Worm (Caenorhabditis elegans) whole organism, L1 larva: ENCODE data around the gene T28A11.20.

Experiments
- C16A3.4 ChIP-seq: fragments of 150-350 bp; optimal IDR thresholded peaks from 2 replicates; lab custom pipeline; 2014; ENCODE audit warnings: missing biosample characterization, missing genetic modification characterization
- F16B12.6 ChIP-seq: fragments of 150-350 bp; optimal IDR thresholded peaks from 2 replicates; lab custom pipeline; 2014; ENCODE audit warnings: missing biosample characterization, missing genetic modification characterization
- Y116A8C.19 ChIP-seq: sonication (generic microtip); optimal IDR thresholded peaks from 2 replicates; lab custom pipeline; 2016; ENCODE audit warnings: missing compliant biosample characterization, missing genetic modification characterization, borderline replicate concordance
- aha-1 ChIP-seq: fragments of 150-350 bp; optimal IDR thresholded peaks from 2 replicates; lab custom pipeline; 2014; ENCODE audit warnings: missing biosample characterization, missing genetic modification characterization
- ceh-8 ChIP-seq: fragments of 200-800 bp; sonication (Bioruptor generic); optimal IDR thresholded peaks from 2 replicates; lab custom pipeline; 2018; ENCODE audit warnings: mild to moderate bottlenecking, missing genetic modification characterization, moderate library complexity, missing compliant biosample characterization
- ceh-88 ChIP-seq: fragments of 200-800 bp; sonication (Bioruptor generic); IDR thresholded peaks from 2 replicates; pipeline ENCODE4 v1.3.6; 2022; ENCODE audit warnings: missing genetic modification characterization, missing compliant biosample characterization
- ceh-90 ChIP-seq: sonication (generic microtip); optimal IDR thresholded peaks from 2 replicates; lab custom pipeline; 2016; ENCODE audit warnings: missing genetic modification characterization, missing compliant biosample characterization
- ces-1 ChIP-seq: fragments of 150-350 bp; optimal IDR thresholded peaks from 2 replicates; lab custom pipeline; 2014; ENCODE audit warnings: missing biosample characterization, missing genetic modification reagents, missing genetic modification characterization
- dpl-1 ChIP-seq, 3 experiments: fragments of 150-350 bp in 2 of 3; sonication (generic microtip) in 1 of 3; optimal IDR thresholded peaks; 2 replicates each; lab custom pipeline; 2014 to 2017; ENCODE audit warnings: missing biosample characterization in 3 of 3, missing genetic modification characterization in 3 of 3, missing genetic modification reagents in 3 of 3
- efl-1 ChIP-seq, 4 experiments: fragments of 150-350 bp; optimal IDR thresholded peaks in 3 of 4; peaks in 1 of 4; 1 replicate in 1 of 4; 2 replicates in 3 of 4; lab custom pipeline; 2014; ENCODE audit warnings: missing biosample characterization in 2 of 4, missing genetic modification characterization in 2 of 4, missing genetic modification reagents in 2 of 4
- egl-27 ChIP-seq, 2 experiments: fragments of 150-350 bp in 1 of 2; sonication (generic microtip); optimal IDR thresholded peaks; 3 replicates each; lab custom pipeline; 2017 to 2018; ENCODE audit warnings: missing biosample characterization in 2 of 2, missing genetic modification characterization in 2 of 2, missing genetic modification reagents in 2 of 2
- elt-3 ChIP-seq, 6 experiments: fragments of 150-350 bp in 1 of 6; sonication (generic microtip); optimal IDR thresholded peaks; 2 replicates each; lab custom pipeline; 2017 to 2018; ENCODE audit warnings: missing biosample characterization in 6 of 6, missing genetic modification characterization in 6 of 6, inconsistent platforms in 1 of 6
- fkh-4 ChIP-seq: sonication (generic microtip); optimal IDR thresholded peaks from 2 replicates; lab custom pipeline; 2016; ENCODE audit warnings: missing compliant biosample characterization, missing genetic modification characterization, borderline replicate concordance
- fkh-8 ChIP-seq: sonication (generic microtip); optimal IDR thresholded peaks from 2 replicates; lab custom pipeline; 2016; ENCODE audit warnings: mild to moderate bottlenecking, missing genetic modification characterization, missing compliant biosample characterization
- fos-1 ChIP-seq: fragments of 150-350 bp; optimal IDR thresholded peaks from 2 replicates; lab custom pipeline; 2014; ENCODE audit warnings: missing biosample characterization, missing genetic modification characterization
- grh-1 ChIP-seq: fragments of 200-800 bp; sonication (Bioruptor generic); IDR thresholded peaks from 2 replicates; pipeline ENCODE4 v1.3.6; 2022; ENCODE audit warnings: missing genetic modification reagents, missing genetic modification characterization, missing compliant biosample characterization
- hlh-17 ChIP-seq: fragments of 200-800 bp; sonication (Bioruptor generic); optimal IDR thresholded peaks from 2 replicates; lab custom pipeline; 2018; ENCODE audit warnings: missing genetic modification characterization, mild to moderate bottlenecking, missing compliant biosample characterization, moderate library complexity, borderline replicate concordance
- irx-1 ChIP-seq: sonication (generic microtip); optimal IDR thresholded peaks from 2 replicates; lab custom pipeline; 2016; ENCODE audit warnings: missing genetic modification characterization, missing compliant biosample characterization
- isw-1 ChIP-seq: fragments of 200-800 bp; sonication (Bioruptor generic); IDR thresholded peaks from 2 replicates; pipeline ENCODE4 v1.3.6; 2022; ENCODE audit warnings: missing genetic modification characterization, missing compliant biosample characterization
- lin-13 ChIP-seq: fragments of 150-350 bp; optimal IDR thresholded peaks from 2 replicates; lab custom pipeline; 2014; ENCODE audit warnings: missing biosample characterization, missing genetic modification reagents, missing genetic modification characterization
- lin-14 ChIP-seq: fragments of 200-800 bp; sonication (Bioruptor generic); optimal IDR thresholded peaks from 2 replicates; lab custom pipeline; 2018; ENCODE audit warnings: mild to moderate bottlenecking, missing genetic modification characterization, moderate library complexity, missing compliant biosample characterization
- lir-3 ChIP-seq: sonication (generic microtip); optimal IDR thresholded peaks from 2 replicates; lab custom pipeline; 2016; ENCODE audit warnings: mild to moderate bottlenecking, missing genetic modification characterization, moderate library complexity, missing compliant biosample characterization; ENCODE audit not compliant: poor library complexity
- lsy-2 ChIP-seq, 2 experiments: fragments of 150-350 bp; optimal IDR thresholded peaks; 2 replicates each; lab custom pipeline; 2014; ENCODE audit warnings: missing biosample characterization in 2 of 2, missing genetic modification characterization in 2 of 2
- mab-9 ChIP-seq: fragments of 200-800 bp; sonication (Bioruptor generic); IDR thresholded peaks from 2 replicates; pipeline ENCODE4 v1.3.6; 2022; ENCODE audit warnings: missing genetic modification reagents, missing genetic modification characterization, missing compliant biosample characterization
- mef-2 ChIP-seq: fragments of 150-350 bp; optimal IDR thresholded peaks from 2 replicates; lab custom pipeline; 2014; ENCODE audit warnings: missing biosample characterization, missing genetic modification characterization
- mep-1 ChIP-seq: fragments of 150-350 bp; optimal IDR thresholded peaks from 2 replicates; lab custom pipeline; 2014; ENCODE audit warnings: missing biosample characterization, missing genetic modification characterization
- nhr-11 ChIP-seq: fragments of 150-350 bp; optimal IDR thresholded peaks from 2 replicates; lab custom pipeline; 2014; ENCODE audit warnings: missing biosample characterization, missing genetic modification characterization
- nhr-12 ChIP-seq: sonication (generic microtip); optimal IDR thresholded peaks from 2 replicates; lab custom pipeline; 2017; ENCODE audit warnings: missing biosample characterization, missing genetic modification characterization
- nhr-19 ChIP-seq: fragments of 200-800 bp; sonication (Bioruptor generic); conservative IDR thresholded peaks from 2 replicates; pipeline ENCODE4 v1.3.6; 2022; ENCODE audit warnings: missing genetic modification characterization, missing compliant biosample characterization
- nhr-20 ChIP-seq: sonication (generic microtip); optimal IDR thresholded peaks from 2 replicates; lab custom pipeline; 2016; ENCODE audit warnings: mild to moderate bottlenecking, missing genetic modification characterization, missing compliant biosample characterization
- nhr-47 ChIP-seq: sonication (generic microtip); optimal IDR thresholded peaks from 2 replicates; lab custom pipeline; 2016; ENCODE audit warnings: mild to moderate bottlenecking, missing genetic modification characterization, moderate library complexity, missing compliant biosample characterization
- nhr-71 ChIP-seq: sonication (generic microtip); optimal IDR thresholded peaks from 2 replicates; lab custom pipeline; 2016; ENCODE audit warnings: mild to moderate bottlenecking, missing genetic modification characterization, moderate library complexity, missing compliant biosample characterization
- nhr-76 ChIP-seq: sonication (generic microtip); optimal IDR thresholded peaks from 2 replicates; lab custom pipeline; 2017; ENCODE audit warnings: missing biosample characterization, missing genetic modification characterization
- nhr-84 ChIP-seq: sonication (generic microtip); optimal IDR thresholded peaks from 2 replicates; lab custom pipeline; 2017; ENCODE audit warnings: missing biosample characterization, missing genetic modification characterization
- nhr-85 ChIP-seq: sonication (generic microtip); peaks from one replicate; lab custom pipeline; 2016; ENCODE audit warnings: missing genetic modification characterization, inconsistent platforms, missing compliant biosample characterization
- nhr-90 ChIP-seq: sonication (generic microtip); optimal IDR thresholded peaks from 2 replicates; lab custom pipeline; 2016; ENCODE audit warnings: mild to moderate bottlenecking, missing genetic modification characterization, missing compliant biosample characterization; ENCODE audit not compliant: poor library complexity
- rnt-1 ChIP-seq: sonication (generic microtip); optimal IDR thresholded peaks from 2 replicates; lab custom pipeline; 2016; ENCODE audit warnings: mild to moderate bottlenecking, missing genetic modification characterization, moderate library complexity, missing compliant biosample characterization
- skn-1 ChIP-seq: fragments of 150-350 bp; optimal IDR thresholded peaks from 2 replicates; lab custom pipeline; 2014; ENCODE audit warnings: missing biosample characterization, missing genetic modification characterization
- snu-23 ChIP-seq: sonication (generic microtip); optimal IDR thresholded peaks from 2 replicates; lab custom pipeline; 2016; ENCODE audit warnings: missing genetic modification characterization, missing compliant biosample characterization
- sox-4 ChIP-seq: sonication (generic microtip); optimal IDR thresholded peaks from 2 replicates; lab custom pipeline; 2016; ENCODE audit warnings: missing genetic modification characterization, missing compliant biosample characterization
- sptf-1 ChIP-seq: fragments of 150-350 bp; optimal IDR thresholded peaks from 2 replicates; lab custom pipeline; 2014; ENCODE audit warnings: missing biosample characterization, missing genetic modification characterization
- sup-37 ChIP-seq: fragments of 200-800 bp; sonication (Bioruptor generic); optimal IDR thresholded peaks from 2 replicates; lab custom pipeline; 2018; ENCODE audit warnings: mild to moderate bottlenecking, missing genetic modification characterization, missing compliant biosample characterization
- swsn-7 ChIP-seq: sonication (generic microtip); optimal IDR thresholded peaks from 2 replicates; lab custom pipeline; 2016; ENCODE audit warnings: missing genetic modification characterization, missing compliant biosample characterization
- tbx-2 ChIP-seq: sonication (generic microtip); optimal IDR thresholded peaks from 2 replicates; lab custom pipeline; 2016; ENCODE audit warnings: missing genetic modification characterization, missing compliant biosample characterization
- tlp-1 ChIP-seq: fragments of 150-350 bp; optimal IDR thresholded peaks from 2 replicates; lab custom pipeline; 2014; ENCODE audit warnings: missing biosample characterization, missing genetic modification characterization
- unc-86 ChIP-seq: sonication (generic microtip); optimal IDR thresholded peaks from 2 replicates; lab custom pipeline; 2016; ENCODE audit warnings: missing genetic modification characterization, missing compliant biosample characterization
- unc-98 ChIP-seq: fragments of 200-800 bp; sonication (Bioruptor generic); IDR thresholded peaks from 2 replicates; pipeline ENCODE4 v1.3.6; 2022; ENCODE audit warnings: missing genetic modification characterization, missing compliant biosample characterization
- zag-1 ChIP-seq: fragments of 150-350 bp; optimal IDR thresholded peaks from 2 replicates; lab custom pipeline; 2014; ENCODE audit warnings: missing biosample characterization, missing genetic modification characterization
- zip-4 ChIP-seq: fragments of 200-800 bp; sonication (Bioruptor generic); optimal IDR thresholded peaks from 2 replicates; lab custom pipeline; 2018; ENCODE audit warnings: mild to moderate bottlenecking, missing genetic modification characterization, moderate library complexity, missing compliant biosample characterization
- ztf-11 ChIP-seq, 2 experiments: sonication (generic microtip); optimal IDR thresholded peaks; 2 replicates each; lab custom pipeline; 2016 to 2017; ENCODE audit warnings: missing genetic modification characterization in 2 of 2, missing biosample characterization in 1 of 2, missing compliant biosample characterization in 1 of 2

Gene T28A11.20

ce11 chrV:3315308-3315707 is 42.3 kb upstream of the T28A11.20 start, which contains the start of gene arrd-19 (continued):
- TF ChIP-seq dpl-1 (GFP tag; optimal IDR thresholded peaks at IDR 0.05; lab: Kevin White, UChicago) (peak; percentile 46 to 76 (median 63)), fkh-4 (tag; lab: Kevin White, UChicago) (no peak), ceh-88 (no peak), nhr-12 (tag; lab: Kevin White, UChicago) (no peak), egl-27 (tag; optimal IDR thresholded peaks at IDR 0.05; lab: Kevin White, UChicago) (no peak), elt-3 (tag; optimal IDR thresholded peaks at IDR 0.05; lab: Kevin White, UChicago) (peak in 2 of 6 experiments; percentile 5 to 30), sox-4 (tag; lab: Kevin White, UChicago) (no peak), snu-23 (GFP tag; lab: Kevin White, UChicago) (peak; percentile 82), ces-1 (no peak), zip-4 (no peak), tbx-2 (tag; lab: Kevin White, UChicago) (peak; percentile 73), ztf-11 (tag; optimal IDR thresholded peaks at IDR 0.05; lab: Kevin White, UChicago) (no peak), fkh-8 (tag; lab: Kevin White, UChicago) (peak; percentile 66), ceh-8 (no peak), skn-1 (tag; lab: Kevin White, UChicago) (peak; percentile 52), unc-86 (tag; lab: Kevin White, UChicago) (peak; percentile 39), sup-37 (no peak), lin-13 (GFP tag; lab: Kevin White, UChicago) (peak; percentile 38), tlp-1 (no peak), irx-1 (peak; percentile 58), nhr-84 (tag; lab: Kevin White, UChicago) (no peak), unc-98 (no peak), F16B12.6 (tag; lab: Kevin White, UChicago) (peak; percentile 86), nhr-90 (tag; lab: Kevin White, UChicago) (peak; percentile 34), hlh-17 (GFP tag; lab: Kevin White, UChicago) (no peak), zag-1 (tag; lab: Kevin White, UChicago) (no peak), aha-1 (tag; lab: Kevin White, UChicago) (no peak), grh-1 (GFP tag; lab: Robert Waterston, UW) (peak; percentile 72), swsn-7 (tag; lab: Kevin White, UChicago) (peak; percentile 77), fos-1 (tag; lab: Kevin White, UChicago) (peak; percentile 53), nhr-11 (tag; lab: Kevin White, UChicago) (no peak), mep-1 (tag; lab: Kevin White, UChicago) (peak; percentile 88), nhr-76 (tag; lab: Kevin White, UChicago) (no peak), nhr-19 (GFP tag; lab: Robert Waterston, UW) (peak; percentile 77), mab-9 (GFP tag; lab: Robert Waterston, UW) (peak; percentile 43; the same call in 1 of the 2 replicates)

DNA sequence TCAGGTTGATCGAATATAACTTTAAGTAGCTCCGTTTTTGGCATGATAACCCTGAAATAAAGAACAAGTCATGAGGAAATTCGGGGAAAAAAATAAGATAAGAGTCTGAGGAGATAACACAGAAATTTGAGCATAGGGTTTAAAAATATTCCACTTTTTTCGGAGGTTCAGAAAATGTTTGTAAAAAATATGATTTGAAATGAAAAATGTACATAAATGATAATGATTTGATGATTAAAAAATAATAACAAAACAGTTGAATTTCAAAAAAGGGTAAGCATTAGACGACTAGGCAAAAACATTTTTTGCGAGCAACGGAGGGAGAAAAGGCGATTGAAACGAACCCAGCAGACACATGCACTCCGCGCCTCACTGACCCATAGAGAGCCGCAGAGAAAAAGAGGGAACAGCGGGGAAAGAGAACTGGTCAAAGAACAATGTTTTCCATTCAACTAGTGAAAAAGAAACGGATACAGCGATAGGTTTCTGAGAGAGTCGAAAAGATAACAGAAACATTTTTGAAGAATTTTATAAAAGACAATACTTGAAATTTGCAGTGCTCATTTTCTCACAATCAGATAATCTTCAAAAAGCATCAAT is 39.1 kb upstream of the T28A11.20 start, which contains the start of gene arrd-18:
Gene arrd-18, minus strand, starts transcription at position 51 of the 600 bp plus-strand sequence.
- TF ChIP-seq tbx-2 (tag; lab: Kevin White, UChicago) (peak; percentile 10), ceh-90 (tag; lab: Kevin White, UChicago) (no peak), grh-1 (GFP tag; lab: Robert Waterston, UW) (peak; percentile 32; the same call in 1 of the 2 replicates), efl-1 (optimal IDR thresholded peaks at IDR 0.05; lab: Kevin White, UChicago) (peak in 1 of 2 experiments; percentile 19), efl-1 (GFP tag; optimal IDR thresholded peaks at IDR 0.05 in 1 of 2; lab: Kevin White, UChicago) (peak in 1 of 2 experiments; percentile 67), fkh-8 (tag; lab: Kevin White, UChicago) (peak; percentile 20), aha-1 (tag; lab: Kevin White, UChicago) (no peak), nhr-19 (GFP tag; lab: Robert Waterston, UW) (peak; percentile 50), snu-23 (GFP tag; lab: Kevin White, UChicago) (peak; percentile 51), mep-1 (tag; lab: Kevin White, UChicago) (no peak), lin-14 (GFP tag; lab: Kevin White, UChicago) (peak; percentile 92), nhr-20 (tag; lab: Kevin White, UChicago) (peak; percentile 32), isw-1 (no peak), lsy-2 (tag; optimal IDR thresholded peaks at IDR 0.05; lab: Kevin White, UChicago) (peak in 1 of 2 experiments; percentile 3), C16A3.4 (tag; lab: Kevin White, UChicago) (peak; percentile 0), dpl-1 (GFP tag; optimal IDR thresholded peaks at IDR 0.05; lab: Kevin White, UChicago) (peak in 1 of 3 experiments; percentile 13), sptf-1 (tag; lab: Kevin White, UChicago) (no peak), nhr-85 (tag; lab: Kevin White, UChicago) (peak; percentile 21), nhr-71 (tag; lab: Kevin White, UChicago) (peak; percentile 62), rnt-1 (tag; lab: Kevin White, UChicago) (peak; percentile 51), nhr-12 (tag; lab: Kevin White, UChicago) (no peak), Y116A8C.19 (tag; lab: Kevin White, UChicago) (no peak), nhr-47 (tag; lab: Kevin White, UChicago) (peak; percentile 18), lir-3 (tag; lab: Kevin White, UChicago) (no peak), mef-2 (tag; lab: Kevin White, UChicago) (no peak)
